Fruit fly (Drosophila melanogaster) whole organism, prepupa: ENCODE measurements around the gene Coq5.

ENCODE experiments used
- Blimp-1 ChIP-seq: fragments of 200-800 bp; sonication (Bioruptor generic); optimal IDR thresholded peaks from 3 replicates; lab custom pipeline; 2017; ENCODE audit warnings: missing biosample characterization, missing genetic modification characterization, mild to moderate bottlenecking, moderate library complexity, missing genetic modification reagents
- CG10669 ChIP-seq: fragments of 200-800 bp; sonication (Bioruptor generic); optimal IDR thresholded peaks from 3 replicates; lab custom pipeline; 2018; ENCODE audit warnings: missing biosample characterization, mild to moderate bottlenecking, missing genetic modification characterization, moderate library complexity
- CG11762 ChIP-seq: fragments of 200-800 bp; sonication (Bioruptor generic); optimal IDR thresholded peaks from 3 replicates; lab custom pipeline; 2016; ENCODE audit warnings: missing biosample characterization, missing genetic modification characterization; ENCODE audit not compliant: insufficient read depth
- CG11902 ChIP-seq: fragments of 200-800 bp; sonication (Bioruptor generic); optimal IDR thresholded peaks from 3 replicates; lab custom pipeline; 2016; ENCODE audit warnings: missing biosample characterization, missing genetic modification characterization
- CG15336 ChIP-seq: fragments of 200-800 bp; sonication (Bioruptor generic); IDR thresholded peaks from 2 replicates; pipeline ENCODE4 v1.3.6; 2022; ENCODE audit warnings: missing biosample characterization, missing genetic modification characterization
- CG1621 ChIP-seq: fragments of 200-800 bp; sonication (Bioruptor generic); optimal IDR thresholded peaks from 3 replicates; lab custom pipeline; 2018; ENCODE audit warnings: missing biosample characterization, mild to moderate bottlenecking, missing genetic modification characterization
- CG16779 ChIP-seq: fragments of 200-800 bp; sonication (Bioruptor generic); optimal IDR thresholded peaks from 3 replicates; lab custom pipeline; 2017; ENCODE audit warnings: missing biosample characterization, mild to moderate bottlenecking, missing genetic modification characterization
- CG31627 ChIP-seq: fragments of 200-800 bp; sonication (Bioruptor generic); optimal IDR thresholded peaks from 3 replicates; lab custom pipeline; 2016; ENCODE audit warnings: missing biosample characterization, missing genetic modification characterization
- CG32006 ChIP-seq: fragments of 200-800 bp; sonication (Bioruptor generic); optimal IDR thresholded peaks from 3 replicates; lab custom pipeline; 2017; ENCODE audit warnings: missing biosample characterization, mild to moderate bottlenecking, missing genetic modification characterization
- CG34406 ChIP-seq: fragments of 200-800 bp; sonication (Bioruptor generic); optimal IDR thresholded peaks from 3 replicates; lab custom pipeline; 2016; ENCODE audit warnings: missing biosample characterization, missing genetic modification characterization
- CG4318 ChIP-seq: fragments of 200-800 bp; sonication (Bioruptor generic); optimal IDR thresholded peaks from 3 replicates; lab custom pipeline; 2017; ENCODE audit warnings: missing biosample characterization, mild to moderate bottlenecking, missing genetic modification characterization
- CG6163 ChIP-seq: fragments of 200-800 bp; sonication (Bioruptor generic); IDR thresholded peaks from 3 replicates; pipeline ENCODE4 v1.3.6; 2022; ENCODE audit warnings: missing biosample characterization, missing genetic modification characterization
- CG6276 ChIP-seq: fragments of 200-800 bp; sonication (Bioruptor generic); optimal IDR thresholded peaks from 2 replicates; lab custom pipeline; 2017; ENCODE audit warnings: missing biosample characterization, mild to moderate bottlenecking, missing genetic modification characterization
- CG6792 ChIP-seq: fragments of 200-800 bp; sonication (Bioruptor generic); optimal IDR thresholded peaks from 3 replicates; lab custom pipeline; 2016; ENCODE audit warnings: missing biosample characterization, missing genetic modification characterization
- CG6808 ChIP-seq: fragments of 200-800 bp; sonication (Bioruptor generic); optimal IDR thresholded peaks from 3 replicates; lab custom pipeline; 2017; ENCODE audit warnings: missing biosample characterization, missing genetic modification characterization, mild to moderate bottlenecking, moderate library complexity, missing genetic modification reagents
- CG8119 ChIP-seq: fragments of 200-800 bp; sonication (Bioruptor generic); IDR thresholded peaks from 3 replicates; pipeline ENCODE4 v1.3.6; 2022; ENCODE audit warnings: missing biosample characterization, missing genetic modification characterization
- CG8319 ChIP-seq: fragments of 200-800 bp; sonication (Bioruptor generic); optimal IDR thresholded peaks from 3 replicates; lab custom pipeline; 2016; ENCODE audit warnings: missing biosample characterization, missing genetic modification characterization
- CG8632 ChIP-seq: fragments of 200-800 bp; sonication (Bioruptor generic); optimal IDR thresholded peaks from 3 replicates; lab custom pipeline; 2016; ENCODE audit warnings: missing biosample characterization, missing genetic modification characterization
- CG9139 ChIP-seq: fragments of 200-800 bp; sonication (Bioruptor generic); optimal IDR thresholded peaks from 3 replicates; lab custom pipeline; 2017; ENCODE audit warnings: missing biosample characterization, mild to moderate bottlenecking, missing genetic modification characterization
- Eip75B ChIP-seq: fragments of 200-800 bp; sonication (Bioruptor generic); optimal IDR thresholded peaks from 3 replicates; lab custom pipeline; 2016; ENCODE audit warnings: missing biosample characterization, missing genetic modification characterization
- Eip78C ChIP-seq: fragments of 200-800 bp; sonication (Bioruptor generic); peaks from one replicate; lab custom pipeline; 2016; ENCODE audit warnings: missing biosample characterization, missing genetic modification characterization
- Eip93F ChIP-seq: fragments of 200-800 bp; sonication (Bioruptor generic); optimal IDR thresholded peaks from 2 replicates; lab custom pipeline; 2016; ENCODE audit warnings: missing biosample characterization, mild to moderate bottlenecking, missing genetic modification characterization
- Ets21C ChIP-seq: fragments of 200-800 bp; sonication (Bioruptor generic); optimal IDR thresholded peaks from 3 replicates; lab custom pipeline; 2016; ENCODE audit warnings: missing biosample characterization, missing genetic modification characterization
- Ets96B ChIP-seq: fragments of 200-800 bp; optimal IDR thresholded peaks from 2 replicates; lab custom pipeline; 2019; ENCODE audit warnings: missing biosample characterization, mild to moderate bottlenecking, missing genetic modification characterization, moderate library complexity
- Gug ChIP-seq: fragments of 200-800 bp; sonication (Bioruptor generic); IDR thresholded peaks from 2 replicates; pipeline ENCODE4 v1.3.6; 2022; ENCODE audit warnings: missing biosample characterization, missing genetic modification characterization
- Hr38 ChIP-seq: sonication (Bioruptor generic); optimal IDR thresholded peaks from 2 replicates; lab custom pipeline; 2016; ENCODE audit warnings: missing biosample characterization, missing genetic modification characterization
- Hr4 ChIP-seq: fragments of 200-800 bp; sonication (Bioruptor generic); optimal IDR thresholded peaks from 3 replicates; lab custom pipeline; 2016; ENCODE audit warnings: missing biosample characterization, missing genetic modification characterization
- Met ChIP-seq: fragments of 200-800 bp; sonication (Bioruptor generic); optimal IDR thresholded peaks from 3 replicates; lab custom pipeline; 2016; ENCODE audit warnings: missing biosample characterization, missing genetic modification characterization
- OdsH ChIP-seq: fragments of 200-800 bp; sonication (Bioruptor generic); optimal IDR thresholded peaks from 3 replicates; lab custom pipeline; 2016; ENCODE audit warnings: missing biosample characterization, missing genetic modification characterization
- Smox ChIP-seq: fragments of 200-800 bp; sonication (Bioruptor generic); optimal IDR thresholded peaks from 3 replicates; lab custom pipeline; 2016; ENCODE audit warnings: missing biosample characterization, missing genetic modification characterization
- Sox102F ChIP-seq: fragments of 200-800 bp; sonication (Bioruptor generic); optimal IDR thresholded peaks from 2 replicates; lab custom pipeline; 2016; ENCODE audit warnings: missing biosample characterization, mild to moderate bottlenecking, missing genetic modification characterization
- Sox14 ChIP-seq: fragments of 200-800 bp; sonication (Bioruptor generic); optimal IDR thresholded peaks from 3 replicates; lab custom pipeline; 2016; ENCODE audit warnings: missing biosample characterization, missing genetic modification characterization
- achi ChIP-seq: fragments of 200-800 bp; sonication (Bioruptor generic); optimal IDR thresholded peaks from 3 replicates; lab custom pipeline; 2016; ENCODE audit warnings: missing biosample characterization, missing genetic modification characterization
- acj6 ChIP-seq: fragments of 200-800 bp; sonication (Bioruptor generic); optimal IDR thresholded peaks from 3 replicates; lab custom pipeline; 2016; ENCODE audit warnings: missing biosample characterization, missing genetic modification characterization
- dac ChIP-seq: fragments of 200-800 bp; sonication (Bioruptor generic); optimal IDR thresholded peaks from 2 replicates; lab custom pipeline; 2017; ENCODE audit warnings: missing biosample characterization, mild to moderate bottlenecking, missing genetic modification characterization
- dsx ChIP-seq: fragments of 200-800 bp; optimal IDR thresholded peaks from 3 replicates; lab custom pipeline; 2019; ENCODE audit warnings: missing biosample characterization, mild to moderate bottlenecking, missing genetic modification characterization, moderate library complexity; ENCODE audit not compliant: poor library complexity, severe bottlenecking
- eg ChIP-seq: fragments of 200-800 bp; sonication (Bioruptor generic); IDR thresholded peaks from 3 replicates; pipeline ENCODE4 v1.3.6; 2022; ENCODE audit warnings: missing biosample characterization, missing genetic modification characterization
- esn ChIP-seq: fragments of 200-800 bp; sonication (Bioruptor generic); optimal IDR thresholded peaks from 2 replicates; lab custom pipeline; 2016; ENCODE audit warnings: missing biosample characterization, mild to moderate bottlenecking, missing genetic modification characterization, moderate library complexity
- fd59A ChIP-seq: fragments of 200-800 bp; sonication (Bioruptor generic); optimal IDR thresholded peaks from 2 replicates; lab custom pipeline; 2017; ENCODE audit warnings: missing biosample characterization, mild to moderate bottlenecking, missing genetic modification characterization, missing genetic modification reagents
- fd85E ChIP-seq: fragments of 200-800 bp; sonication (Bioruptor generic); optimal IDR thresholded peaks from 3 replicates; lab custom pipeline; 2016; ENCODE audit warnings: missing biosample characterization, missing genetic modification characterization
- fkh ChIP-seq: fragments of 200-800 bp; sonication (Bioruptor generic); optimal IDR thresholded peaks from 3 replicates; lab custom pipeline; 2017; ENCODE audit warnings: missing biosample characterization, mild to moderate bottlenecking, missing genetic modification characterization, moderate library complexity
- salr ChIP-seq, 2 experiments: fragments of 200-800 bp; sonication (Bioruptor generic); optimal IDR thresholded peaks; 3 replicates each; lab custom pipeline; 2016 to 2018; ENCODE audit warnings: missing biosample characterization in 2 of 2, missing genetic modification characterization in 2 of 2, mild to moderate bottlenecking in 1 of 2
- svp ChIP-seq: fragments of 200-800 bp; sonication (Bioruptor generic); peaks from one replicate; lab custom pipeline; 2016; ENCODE audit warnings: missing biosample characterization, missing genetic modification characterization
- topi ChIP-seq: fragments of 200-800 bp; sonication (Bioruptor generic); optimal IDR thresholded peaks from 3 replicates; lab custom pipeline; 2016; ENCODE audit warnings: missing biosample characterization, missing genetic modification characterization
- vri ChIP-seq: fragments of 200-800 bp; sonication (Bioruptor generic); optimal IDR thresholded peaks from 3 replicates; lab custom pipeline; 2016; ENCODE audit warnings: missing biosample characterization, mild to moderate bottlenecking, missing genetic modification characterization

Coq5 gene

DNA sequence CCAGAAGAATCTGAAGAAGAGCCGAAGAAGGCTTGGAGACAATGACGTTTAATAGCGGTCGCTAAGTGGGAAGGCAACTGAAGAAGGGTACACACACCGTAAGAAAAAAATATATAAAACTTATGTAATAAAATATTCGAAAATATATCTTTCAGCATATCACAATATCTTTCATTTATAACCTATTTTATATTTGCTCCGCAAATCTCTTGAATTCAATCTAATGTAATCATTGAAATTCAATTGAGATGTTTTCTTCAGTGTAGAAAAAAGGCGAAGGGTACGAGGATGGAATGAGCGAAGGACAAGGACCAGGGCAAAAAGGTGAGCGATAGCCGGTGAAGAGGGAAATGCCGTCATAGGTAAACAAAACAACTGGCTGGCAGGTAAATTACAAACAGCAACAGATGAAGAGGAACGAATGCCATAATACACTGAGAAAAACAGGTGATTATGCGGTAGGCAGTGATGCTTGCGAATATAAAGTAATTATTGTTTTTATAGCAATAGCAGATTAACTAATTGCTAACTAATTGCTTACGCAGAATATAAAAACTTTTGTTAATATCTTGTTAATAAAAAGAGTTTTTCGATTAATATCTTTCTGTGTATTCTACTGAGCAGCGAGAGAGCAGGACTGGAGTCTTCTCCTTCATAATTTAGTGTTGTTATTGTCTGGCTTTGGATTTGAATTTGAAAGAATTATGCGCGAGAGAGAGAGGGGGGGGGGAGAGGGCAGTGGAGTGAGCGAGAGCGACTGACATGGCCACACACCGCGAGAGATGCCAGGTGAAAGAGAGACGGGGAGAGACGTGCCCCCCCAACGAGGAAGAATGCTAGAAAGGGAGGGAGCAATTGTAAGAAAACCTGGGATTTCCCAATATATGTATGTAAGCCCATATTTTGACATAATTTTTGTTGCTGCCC is 39.7 kb upstream of the Coq5 start (continued):
- TF ChIP-seq CG6808 (GFP tag; lab: Kevin White, UChicago) (peak; percentile 90), CG34406 (GFP tag; lab: Kevin White, UChicago) (peak; percentile 68), CG4318 (GFP tag; lab: Kevin White, UChicago) (peak; percentile 49), fd85E (GFP tag; lab: Kevin White, UChicago) (no peak), Blimp-1 (GFP tag; lab: Kevin White, UChicago) (peak; percentile 53), Smox (GFP tag; lab: Kevin White, UChicago) (peak; percentile 62), CG15336 (GFP tag; lab: Robert Waterston, UW) (peak; percentile 54), achi (peak; percentile 75), CG1621 (peak; percentile 69), CG6792 (GFP tag; lab: Kevin White, UChicago) (peak; percentile 62)

DNA sequence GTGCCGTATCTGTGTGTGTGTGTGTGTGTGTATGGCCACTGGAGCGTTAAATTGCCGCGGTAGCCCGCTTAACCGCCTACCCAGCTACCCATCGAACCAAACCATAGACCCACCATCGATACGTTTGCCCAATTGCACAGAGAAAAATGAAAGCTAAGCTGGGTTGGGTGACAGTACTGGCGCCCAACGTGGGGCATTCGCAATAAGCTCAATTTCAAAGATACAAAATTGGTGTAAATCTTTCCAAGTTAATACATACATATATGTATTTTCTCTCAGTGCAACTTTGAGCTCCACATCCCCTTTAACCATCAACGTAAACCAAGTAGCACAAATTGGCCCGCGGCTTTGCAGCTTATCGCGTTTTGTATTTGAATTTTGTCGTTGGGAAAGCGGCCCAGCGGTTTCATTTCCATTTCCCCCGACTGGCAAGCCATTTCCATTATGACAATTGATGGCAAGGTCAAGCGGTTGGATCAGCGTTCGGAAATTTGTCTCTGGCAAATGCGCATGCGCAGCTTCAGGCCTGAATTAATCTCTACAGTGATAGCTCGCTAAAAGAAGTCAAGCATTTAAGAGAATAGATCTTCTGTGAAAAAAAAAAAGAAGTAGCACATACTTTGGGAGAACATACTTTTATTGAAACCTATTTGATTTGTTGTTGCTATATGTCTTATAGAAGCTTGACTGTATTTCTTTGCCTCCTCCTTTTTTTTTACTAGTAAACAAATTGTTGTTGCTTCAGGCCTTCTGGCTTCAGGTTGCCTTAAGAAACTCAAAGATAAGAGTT is 38.2 kb upstream of the Coq5 start:
- TF ChIP-seq CG6163 (GFP tag; lab: Robert Waterston, UW): peak; percentile 72
- TF ChIP-seq Eip75B (GFP tag; lab: Kevin White, UChicago): peak; percentile 3
- TF ChIP-seq CG9139 (GFP tag; lab: Kevin White, UChicago): no peak
- no peak for TF ChIP-seq Sox102F (GFP tag; lab: Kevin White, UChicago)
- no peak for TF ChIP-seq CG10669 (GFP tag; lab: Kevin White, UChicago)
- TF ChIP-seq Hr38 (GFP tag; lab: Kevin White, UChicago): no peak
- no peak for TF ChIP-seq CG6808 (GFP tag; lab: Kevin White, UChicago)
- TF ChIP-seq CG32006 (GFP tag; lab: Kevin White, UChicago): peak; percentile 68
- no peak for TF ChIP-seq Ets21C (GFP tag; lab: Kevin White, UChicago)
- peak; percentile 2 for TF ChIP-seq fkh
- no peak for TF ChIP-seq salr (GFP tag; optimal IDR thresholded peaks at IDR 0.05; lab: Kevin White, UChicago)
- TF ChIP-seq CG16779 (tag; lab: Kevin White, UChicago): no peak
- peak; percentile 58 for TF ChIP-seq Gug (GFP tag; lab: Robert Waterston, UW)
- TF ChIP-seq OdsH: peak; percentile 12
- TF ChIP-seq fd59A (GFP tag; lab: Kevin White, UChicago): no peak
- TF ChIP-seq Met (GFP tag; lab: Kevin White, UChicago): no peak
- TF ChIP-seq CG34406 (GFP tag; lab: Kevin White, UChicago): no peak
- peak; percentile 49; the same call in 1 of the 3 replicates for TF ChIP-seq CG8119 (GFP tag; lab: Robert Waterston, UW)
- TF ChIP-seq Hr4 (GFP tag; lab: Kevin White, UChicago): peak; percentile 68
- TF ChIP-seq esn (GFP tag; lab: Kevin White, UChicago): no peak
- TF ChIP-seq CG1621: no peak
- no peak for TF ChIP-seq Blimp-1 (GFP tag; lab: Kevin White, UChicago)
- TF ChIP-seq CG11762 (GFP tag; lab: Kevin White, UChicago): no peak
- TF ChIP-seq CG8632 (GFP tag; lab: Kevin White, UChicago): no peak
- TF ChIP-seq acj6 (GFP tag; lab: Kevin White, UChicago): peak; percentile 33
- TF ChIP-seq topi (GFP tag; lab: Kevin White, UChicago): no peak
- TF ChIP-seq Smox (GFP tag; lab: Kevin White, UChicago): no peak
- TF ChIP-seq eg: peak; percentile 64
- TF ChIP-seq Eip93F: no peak
- TF ChIP-seq Eip78C: peak; percentile 61
- TF ChIP-seq dsx (GFP tag; lab: Kevin White, UChicago): no peak
- no peak for TF ChIP-seq achi
- TF ChIP-seq CG11902: no peak
- peak; percentile 55 for TF ChIP-seq svp (GFP tag; lab: Kevin White, UChicago)
- TF ChIP-seq dac (GFP tag; lab: Kevin White, UChicago): peak; percentile 61
- TF ChIP-seq Ets96B: no peak
- TF ChIP-seq vri (GFP tag; lab: Kevin White, UChicago): no peak
- no peak for TF ChIP-seq Sox14 (GFP tag; lab: Kevin White, UChicago)
- TF ChIP-seq CG6276 (GFP tag; lab: Kevin White, UChicago): peak; percentile 21
- TF ChIP-seq CG8319: no peak
- peak; percentile 62 for TF ChIP-seq CG15336 (GFP tag; lab: Robert Waterston, UW)
- TF ChIP-seq CG31627 (GFP tag; lab: Kevin White, UChicago): no peak
- peak; percentile 3 for TF ChIP-seq CG6792 (GFP tag; lab: Kevin White, UChicago)
